Fruit fly (Drosophila melanogaster) whole organism, embryonic: ENCODE results near the gene JIL-1.

Experiments
- Awh ChIP-seq: fragments of 200-800 bp; sonication (Bioruptor generic); IDR thresholded peaks from 2 replicates; pipeline ENCODE4, ENCODE4 v1.3.6; 2022; ENCODE audit warnings: missing biosample characterization, missing genetic modification characterization
- Bgb ChIP-seq: fragments of 200-800 bp; sonication (Bioruptor generic); IDR thresholded peaks from 2 replicates; pipeline ENCODE4 v1.3.6; 2022; ENCODE audit warnings: missing biosample characterization, missing genetic modification characterization; ENCODE audit not compliant: partially characterized antibody
- BtbVII ChIP-seq: fragments of 200-800 bp; sonication (Bioruptor generic); optimal IDR thresholded peaks from 3 replicates; lab custom pipeline; 2017; ENCODE audit warnings: missing biosample characterization, mild to moderate bottlenecking, missing genetic modification characterization
- CG10979 ChIP-seq: fragments of 200-800 bp; sonication (Bioruptor generic); optimal IDR thresholded peaks from 2 replicates; lab custom pipeline; 2018; ENCODE audit warnings: missing biosample characterization, mild to moderate bottlenecking, missing genetic modification characterization, moderate library complexity
- CG11085 ChIP-seq: fragments of 200-800 bp; sonication (Bioruptor generic); IDR thresholded peaks from 2 replicates; pipeline ENCODE4 v1.3.6; 2022; ENCODE audit warnings: missing biosample characterization, missing genetic modification characterization
- CG12071 ChIP-seq: fragments of 200-800 bp; sonication (Bioruptor generic); optimal IDR thresholded peaks from 3 replicates; lab custom pipeline; 2018; ENCODE audit warnings: missing biosample characterization, mild to moderate bottlenecking, missing genetic modification characterization
- CG12942 ChIP-seq: fragments of 200-800 bp; sonication (Bioruptor generic); optimal IDR thresholded peaks from 3 replicates; lab custom pipeline; 2016; ENCODE audit warnings: missing biosample characterization, missing genetic modification characterization
- CG13123 ChIP-seq: fragments of 200-800 bp; sonication (Bioruptor generic); optimal IDR thresholded peaks from 2 replicates; lab custom pipeline; 2016; ENCODE audit warnings: missing biosample characterization, missing genetic modification characterization
- CG14710 ChIP-seq: fragments of 200-800 bp; sonication (Bioruptor generic); optimal IDR thresholded peaks from 3 replicates; lab custom pipeline; 2019; ENCODE audit warnings: missing biosample characterization, mild to moderate bottlenecking, missing genetic modification characterization, moderate library complexity
- CG17186 ChIP-seq: fragments of 200-800 bp; sonication (Bioruptor generic); optimal IDR thresholded peaks from 3 replicates; lab custom pipeline; 2017; ENCODE audit warnings: missing biosample characterization, missing genetic modification reagents, missing genetic modification characterization
- CG17568 ChIP-seq: fragments of 200-800 bp; sonication (Bioruptor generic); optimal IDR thresholded peaks from 2 replicates; lab custom pipeline; 2018; ENCODE audit warnings: missing biosample characterization, mild to moderate bottlenecking, missing genetic modification characterization, moderate library complexity
- CG32772 ChIP-seq: fragments of 200-800 bp; sonication (Bioruptor generic); IDR thresholded peaks from 2 replicates; pipeline ENCODE4 v1.3.6; 2022; ENCODE audit warnings: missing biosample characterization, missing genetic modification characterization
- CG33213 ChIP-seq: fragments of 200-800 bp; sonication (Bioruptor generic); optimal IDR thresholded peaks from 3 replicates; lab custom pipeline; 2016; ENCODE audit warnings: missing biosample characterization, missing genetic modification characterization
- CG4424 ChIP-seq: fragments of 200-800 bp; sonication (Bioruptor generic); optimal IDR thresholded peaks from 3 replicates; lab custom pipeline; 2016; ENCODE audit warnings: missing biosample characterization, missing genetic modification characterization
- CG6272 ChIP-seq: fragments of 200-800 bp; sonication (Bioruptor generic); IDR thresholded peaks from 2 replicates; pipeline ENCODE4 v1.3.6; 2022; ENCODE audit warnings: missing biosample characterization, missing genetic modification characterization
- CG7963 ChIP-seq: fragments of 200-800 bp; sonication (Bioruptor generic); IDR thresholded peaks from 3 replicates; pipeline ENCODE4 v1.3.6; 2022; ENCODE audit warnings: missing biosample characterization, missing genetic modification characterization; ENCODE audit not compliant: partially characterized antibody
- CG8089 ChIP-seq: fragments of 200-800 bp; sonication (Bioruptor generic); optimal IDR thresholded peaks from 3 replicates; lab custom pipeline; 2016; ENCODE audit warnings: missing biosample characterization, missing genetic modification characterization
- CG8944 ChIP-seq: fragments of 200-800 bp; sonication (Bioruptor generic); optimal IDR thresholded peaks from 3 replicates; lab custom pipeline; 2016; ENCODE audit warnings: missing biosample characterization, missing genetic modification characterization
- Fer1 ChIP-seq: fragments of 200-800 bp; sonication (Bioruptor generic); optimal IDR thresholded peaks from 2 replicates; lab custom pipeline; 2017; ENCODE audit warnings: missing biosample characterization, mild to moderate bottlenecking, missing genetic modification characterization
- HmgD ChIP-seq: fragments of 200-800 bp; sonication (Bioruptor generic); optimal IDR thresholded peaks from 3 replicates; lab custom pipeline; 2016; ENCODE audit warnings: missing biosample characterization, missing genetic modification characterization
- Jarid2 ChIP-seq: fragments of 200-800 bp; sonication (Bioruptor generic); optimal IDR thresholded peaks from 3 replicates; lab custom pipeline; 2017; ENCODE audit warnings: mild to moderate bottlenecking, missing biosample characterization, missing genetic modification reagents, missing genetic modification characterization
- Lhr ChIP-seq: fragments of 200-800 bp; sonication (Bioruptor generic); optimal IDR thresholded peaks from 3 replicates; lab custom pipeline; 2017; ENCODE audit warnings: mild to moderate bottlenecking, missing biosample characterization, missing genetic modification reagents, missing genetic modification characterization
- Lim3 ChIP-seq: fragments of 200-800 bp; sonication (Bioruptor generic); IDR thresholded peaks from 2 replicates; pipeline ENCODE4 v1.3.6; 2022; ENCODE audit warnings: missing biosample characterization, missing genetic modification characterization
- Lpt ChIP-seq: fragments of >200 bp; optimal IDR thresholded peaks from 2 replicates; lab custom pipeline; 2018; ENCODE audit warnings: missing biosample characterization, missing genetic modification characterization
- MESR4 ChIP-seq: fragments of 200-800 bp; sonication (Bioruptor generic); optimal IDR thresholded peaks from 2 replicates; lab custom pipeline; 2018; ENCODE audit warnings: missing biosample characterization, mild to moderate bottlenecking, missing genetic modification characterization, moderate library complexity
- Meics ChIP-seq: fragments of 200-800 bp; sonication (Bioruptor generic); optimal IDR thresholded peaks from 2 replicates; lab custom pipeline; 2017; ENCODE audit warnings: missing biosample characterization, mild to moderate bottlenecking, missing genetic modification characterization
- Mes4 ChIP-seq: fragments of 200-800 bp; sonication (Bioruptor generic); optimal IDR thresholded peaks from 2 replicates; lab custom pipeline; 2016; ENCODE audit warnings: missing biosample characterization, missing genetic modification characterization
- Oli ChIP-seq: fragments of 200-800 bp; sonication (Bioruptor generic); optimal IDR thresholded peaks from 2 replicates; lab custom pipeline; 2018; ENCODE audit warnings: missing biosample characterization, mild to moderate bottlenecking, missing genetic modification characterization, moderate library complexity
- Ravus ChIP-seq: fragments of 200-800 bp; sonication (Bioruptor generic); IDR thresholded peaks from 2 replicates; pipeline ENCODE4 v1.3.6; 2022; ENCODE audit warnings: missing biosample characterization, missing genetic modification characterization
- Ssrp ChIP-seq: fragments of 200-800 bp; sonication (Bioruptor generic); optimal IDR thresholded peaks from 2 replicates; lab custom pipeline; 2018; ENCODE audit warnings: missing biosample characterization, mild to moderate bottlenecking, missing genetic modification characterization, moderate library complexity
- YL-1 ChIP-seq: fragments of 200-800 bp; sonication (Bioruptor generic); optimal IDR thresholded peaks from 3 replicates; lab custom pipeline; 2017; ENCODE audit warnings: missing biosample characterization, mild to moderate bottlenecking, missing genetic modification characterization
- bsh ChIP-seq, 2 experiments: fragments of 200-800 bp; sonication (Bioruptor generic); optimal IDR thresholded peaks; 2 replicates each; lab custom pipeline; 2017 to 2018; ENCODE audit warnings: mild to moderate bottlenecking in 2 of 2, missing biosample characterization in 2 of 2, missing genetic modification characterization in 2 of 2, moderate library complexity in 1 of 2
- cwo ChIP-seq: fragments of 200-800 bp; sonication (Bioruptor generic); optimal IDR thresholded peaks from 3 replicates; lab custom pipeline; 2017; ENCODE audit warnings: missing biosample characterization, missing genetic modification characterization, mild to moderate bottlenecking, moderate library complexity, missing genetic modification reagents
- dm ChIP-seq: fragments of 200-800 bp; sonication (Bioruptor generic); optimal IDR thresholded peaks from 3 replicates; lab custom pipeline; 2016; ENCODE audit warnings: missing biosample characterization, missing genetic modification characterization
- ftz-f1 ChIP-seq: fragments of 200-800 bp; sonication (Bioruptor generic); optimal IDR thresholded peaks from 2 replicates; lab custom pipeline; 2016; ENCODE audit warnings: missing biosample characterization, missing genetic modification characterization
- gsb ChIP-seq: fragments of 200-800 bp; sonication (Bioruptor generic); IDR thresholded peaks from 2 replicates; pipeline ENCODE4 v1.3.6; 2022; ENCODE audit warnings: missing biosample characterization, missing genetic modification characterization
- gt ChIP-seq: fragments of 200-800 bp; sonication (Bioruptor generic); IDR thresholded peaks from 2 replicates; pipeline ENCODE4 v1.3.6; 2022; ENCODE audit warnings: missing biosample characterization, missing genetic modification characterization
- hb ChIP-seq: fragments of 200-800 bp; sonication (Bioruptor generic); IDR thresholded peaks from 3 replicates; pipeline ENCODE4 v1.3.6; 2022; ENCODE audit warnings: missing biosample characterization, missing genetic modification characterization; ENCODE audit not compliant: partially characterized antibody
- hbn ChIP-seq: fragments of 200-800 bp; sonication (Bioruptor generic); IDR thresholded peaks from 2 replicates; pipeline ENCODE4 v1.3.6; 2022; ENCODE audit warnings: missing biosample characterization, missing genetic modification characterization; ENCODE audit not compliant: partially characterized antibody
- ken ChIP-seq: fragments of 200-800 bp; sonication (Bioruptor generic); IDR thresholded peaks from 3 replicates; pipeline ENCODE4 v1.3.6; 2022; ENCODE audit warnings: missing biosample characterization, missing genetic modification characterization
- lmd ChIP-seq: fragments of 200-800 bp; sonication (Bioruptor generic); IDR thresholded peaks from 2 replicates; pipeline ENCODE4 v1.3.6; 2022; ENCODE audit warnings: missing biosample characterization, missing genetic modification characterization
- oc ChIP-seq: fragments of 200-800 bp; sonication (Bioruptor generic); optimal IDR thresholded peaks from 2 replicates; lab custom pipeline; 2018; ENCODE audit warnings: missing biosample characterization, mild to moderate bottlenecking, missing genetic modification characterization, moderate library complexity
- odd ChIP-seq: fragments of 200-800 bp; sonication (Bioruptor generic); optimal IDR thresholded peaks from 2 replicates; lab custom pipeline; 2017; ENCODE audit warnings: missing biosample characterization, mild to moderate bottlenecking, missing genetic modification characterization
- pfk ChIP-seq: fragments of 200-800 bp; sonication (Bioruptor generic); optimal IDR thresholded peaks from 2 replicates; lab custom pipeline; 2018; ENCODE audit warnings: missing biosample characterization, mild to moderate bottlenecking, missing genetic modification characterization, moderate library complexity
- schlank ChIP-seq: fragments of 200-800 bp; sonication (Bioruptor generic); optimal IDR thresholded peaks from 2 replicates; lab custom pipeline; 2018; ENCODE audit warnings: missing biosample characterization, mild to moderate bottlenecking, missing genetic modification characterization
- sd ChIP-seq: fragments of 200-800 bp; sonication (Bioruptor generic); optimal IDR thresholded peaks from 3 replicates; lab custom pipeline; 2018; ENCODE audit warnings: missing biosample characterization, mild to moderate bottlenecking, missing genetic modification characterization, moderate library complexity
- twi ChIP-seq: fragments of 200-800 bp; optimal IDR thresholded peaks from 2 replicates; lab custom pipeline; 2019; ENCODE audit warnings: missing biosample characterization, mild to moderate bottlenecking, missing genetic modification characterization, moderate library complexity
- usp ChIP-seq: fragments of >200 bp; optimal IDR thresholded peaks from 2 replicates; lab custom pipeline; 2017; ENCODE audit warnings: missing biosample characterization, missing genetic modification characterization
- wek ChIP-seq: fragments of 200-800 bp; sonication (Bioruptor generic); optimal IDR thresholded peaks from 3 replicates; lab custom pipeline; 2018; ENCODE audit warnings: missing biosample characterization, mild to moderate bottlenecking, missing genetic modification characterization, moderate library complexity

The JIL-1 gene

dm6 chr3L:11125636-11126532 is 32.9 kb upstream of the JIL-1 start:
- TF ChIP-seq CG11085 (GFP tag; lab: Robert Waterston, UW) (no peak), hbn (GFP tag; lab: Robert Waterston, UW) (no peak), hb (no peak), Awh (GFP tag; lab: Robert Waterston, UW) (no peak), YL-1 (GFP tag; lab: Kevin White, UChicago) (no peak), BtbVII (GFP tag; lab: Kevin White, UChicago) (no peak), CG17186 (GFP tag; lab: Kevin White, UChicago) (no peak), Meics (GFP tag; lab: Kevin White, UChicago) (peak; percentile 26), wek (GFP tag; lab: Kevin White, UChicago) (no peak), CG32772 (GFP tag; lab: Robert Waterston, UW) (no peak), CG12071 (no peak), Lpt (GFP tag; lab: Kevin White, UChicago) (no peak), CG12942 (GFP tag; lab: Kevin White, UChicago) (no peak), Ravus (GFP tag; lab: Robert Waterston, UW) (no peak), lmd (no peak), Lim3 (GFP tag; lab: Robert Waterston, UW) (no peak), CG4424 (peak; percentile 3), CG6272 (GFP tag; lab: Robert Waterston, UW) (no peak), schlank (tag; lab: Kevin White, UChicago) (no peak), CG7963 (GFP tag; lab: Robert Waterston, UW) (no peak), CG10979 (tag; lab: Kevin White, UChicago) (peak; percentile 10), odd (GFP tag; lab: Kevin White, UChicago) (no peak), gsb (GFP tag; lab: Robert Waterston, UW) (no peak), CG17568 (GFP tag; lab: Kevin White, UChicago) (no peak), pfk (no peak), oc (no peak), CG33213 (no peak), usp (GFP tag; lab: Kevin White, UChicago) (no peak), Fer1 (peak; percentile 6), MESR4 (GFP tag; lab: Kevin White, UChicago) (no peak), dm (GFP tag; lab: Kevin White, UChicago) (no peak), Lhr (no peak), cwo (GFP tag; lab: Kevin White, UChicago) (peak; percentile 96), Bgb (no peak), sd (no peak), Mes4 (no peak), twi (no peak), CG13123 (no peak), ken (GFP tag; lab: Robert Waterston, UW) (no peak), CG14710 (tag; lab: Kevin White, UChicago) (no peak), Oli (tag; lab: Kevin White, UChicago) (no peak), CG8944 (GFP tag; lab: Kevin White, UChicago) (no peak), Ssrp (tag; lab: Kevin White, UChicago) (no peak), gt (GFP tag; lab: Robert Waterston, UW) (no peak), HmgD (GFP tag; lab: Kevin White, UChicago) (no peak), bsh (GFP tag; optimal IDR thresholded peaks at IDR 0.05; lab: Kevin White, UChicago) (no peak), Jarid2 (GFP tag; lab: Kevin White, UChicago) (no peak), ftz-f1 (no peak), CG8089 (no peak)
